Fruit fly (Drosophila melanogaster) whole organism, embryonic: ENCODE results near the gene CG5828.

Experiments used
- Awh ChIP-seq: fragments of 200-800 bp; sonication (Bioruptor generic); IDR thresholded peaks from 2 replicates; pipeline ENCODE4, ENCODE4 v1.3.6; 2022; ENCODE audit warnings: missing biosample characterization, missing genetic modification characterization
- CG10462 ChIP-seq: fragments of 200-800 bp; sonication (Bioruptor generic); optimal IDR thresholded peaks from 2 replicates; lab custom pipeline; 2016; ENCODE audit warnings: missing biosample characterization, missing genetic modification characterization
- CG10543 ChIP-seq: fragments of 200-800 bp; sonication (Bioruptor generic); optimal IDR thresholded peaks from 3 replicates; lab custom pipeline; 2017; ENCODE audit warnings: missing biosample characterization, mild to moderate bottlenecking, missing genetic modification characterization, moderate library complexity
- CG11456 ChIP-seq: fragments of 200-800 bp; sonication (Bioruptor generic); IDR thresholded peaks from 3 replicates; pipeline ENCODE4 v1.3.6; 2022; ENCODE audit warnings: missing biosample characterization, missing genetic modification characterization
- CG11504 ChIP-seq: fragments of 200-800 bp; sonication (Bioruptor generic); optimal IDR thresholded peaks from 3 replicates; lab custom pipeline; 2019; ENCODE audit warnings: missing biosample characterization, mild to moderate bottlenecking, missing genetic modification characterization, moderate library complexity
- CG11695 ChIP-seq: fragments of 200-800 bp; sonication (Bioruptor generic); IDR thresholded peaks from 3 replicates; pipeline ENCODE4 v1.3.6; 2022; ENCODE audit warnings: missing biosample characterization, missing genetic modification characterization
- CG12155 ChIP-seq: fragments of 200-800 bp; sonication (Bioruptor generic); optimal IDR thresholded peaks from 3 replicates; lab custom pipeline; 2016; ENCODE audit warnings: missing biosample characterization, missing genetic modification characterization
- CG12769 ChIP-seq: fragments of 200-800 bp; sonication (Bioruptor generic); optimal IDR thresholded peaks from 2 replicates; lab custom pipeline; 2019; ENCODE audit warnings: missing biosample characterization, mild to moderate bottlenecking, missing genetic modification characterization, moderate library complexity
- CG15479 ChIP-seq: fragments of 200-800 bp; sonication (Bioruptor generic); optimal IDR thresholded peaks from 3 replicates; lab custom pipeline; 2019; ENCODE audit warnings: missing biosample characterization, mild to moderate bottlenecking, missing genetic modification characterization, moderate library complexity
- CG1603 ChIP-seq: fragments of 200-800 bp; sonication (Bioruptor generic); optimal IDR thresholded peaks from 2 replicates; lab custom pipeline; 2019; ENCODE audit warnings: missing biosample characterization, mild to moderate bottlenecking, missing genetic modification characterization, moderate library complexity
- CG18619 ChIP-seq: fragments of 200-800 bp; sonication (Bioruptor generic); optimal IDR thresholded peaks from 3 replicates; lab custom pipeline; 2017; ENCODE audit warnings: missing biosample characterization, mild to moderate bottlenecking, missing genetic modification characterization
- CG31441 ChIP-seq: fragments of 200-800 bp; sonication (Bioruptor generic); IDR thresholded peaks from 2 replicates; pipeline ENCODE4 v1.3.6; 2022; ENCODE audit warnings: missing biosample characterization, missing genetic modification characterization
- CG3163 ChIP-seq: fragments of 200-800 bp; sonication (Bioruptor generic); optimal IDR thresholded peaks from 3 replicates; lab custom pipeline; 2016; ENCODE audit warnings: missing biosample characterization, missing genetic modification characterization
- CG32532 ChIP-seq: fragments of 200-800 bp; sonication (Bioruptor generic); IDR thresholded peaks from 2 replicates; pipeline ENCODE4 v1.3.6; 2022; ENCODE audit warnings: missing biosample characterization, missing genetic modification characterization
- CG4617 ChIP-seq: fragments of 200-800 bp; sonication (Bioruptor generic); optimal IDR thresholded peaks from 3 replicates; lab custom pipeline; 2016; ENCODE audit warnings: missing biosample characterization, missing genetic modification characterization, borderline replicate concordance
- CG6254 ChIP-seq: fragments of 200-800 bp; sonication (Bioruptor generic); optimal IDR thresholded peaks from 3 replicates; lab custom pipeline; 2017; ENCODE audit warnings: mild to moderate bottlenecking, missing biosample characterization, missing genetic modification reagents, missing genetic modification characterization
- CG6791 ChIP-seq: fragments of 200-800 bp; sonication (Bioruptor generic); IDR thresholded peaks from 3 replicates; pipeline ENCODE4 v1.3.6; 2022; ENCODE audit warnings: missing biosample characterization, missing genetic modification characterization; ENCODE audit not compliant: partially characterized antibody
- CG8359 ChIP-seq: fragments of 200-800 bp; sonication (Bioruptor generic); optimal IDR thresholded peaks from 2 replicates; lab custom pipeline; 2017; ENCODE audit warnings: missing biosample characterization, mild to moderate bottlenecking, missing genetic modification characterization, borderline replicate concordance
- CG8944 ChIP-seq: fragments of 200-800 bp; sonication (Bioruptor generic); optimal IDR thresholded peaks from 3 replicates; lab custom pipeline; 2016; ENCODE audit warnings: missing biosample characterization, missing genetic modification characterization
- Deaf1 ChIP-seq: fragments of 200-800 bp; optimal IDR thresholded peaks from 3 replicates; lab custom pipeline; 2019; ENCODE audit warnings: missing biosample characterization, mild to moderate bottlenecking, missing genetic modification characterization, moderate library complexity
- Drgx ChIP-seq: fragments of 200-800 bp; sonication (Bioruptor generic); IDR thresholded peaks from 2 replicates; pipeline ENCODE4 v1.3.6; 2022; ENCODE audit warnings: missing biosample characterization, missing genetic modification characterization
- Elba2 ChIP-seq: fragments of 200-800 bp; sonication (Bioruptor generic); optimal IDR thresholded peaks from 3 replicates; lab custom pipeline; 2016; ENCODE audit warnings: missing biosample characterization, missing genetic modification characterization
- Fer1 ChIP-seq: fragments of 200-800 bp; sonication (Bioruptor generic); optimal IDR thresholded peaks from 2 replicates; lab custom pipeline; 2017; ENCODE audit warnings: missing biosample characterization, mild to moderate bottlenecking, missing genetic modification characterization
- HLH4C ChIP-seq: fragments of 200-800 bp; sonication (Bioruptor generic); IDR thresholded peaks from 3 replicates; pipeline ENCODE4 v1.3.6; 2022; ENCODE audit warnings: missing biosample characterization, missing genetic modification characterization; ENCODE audit not compliant: partially characterized antibody
- Hmx ChIP-seq: fragments of 200-800 bp; sonication (Bioruptor generic); optimal IDR thresholded peaks from 2 replicates; lab custom pipeline; 2016; ENCODE audit warnings: missing biosample characterization, missing genetic modification characterization
- Hr3 ChIP-seq: fragments of 200-800 bp; sonication (Bioruptor generic); optimal IDR thresholded peaks from 3 replicates; lab custom pipeline; 2016; ENCODE audit warnings: missing biosample characterization, missing genetic modification characterization
- Nf-YC ChIP-seq: fragments of 200-800 bp; optimal IDR thresholded peaks from 3 replicates; lab custom pipeline; 2019; ENCODE audit warnings: missing biosample characterization, mild to moderate bottlenecking, missing genetic modification characterization, moderate library complexity
- NfI ChIP-seq: fragments of 200-800 bp; sonication (Bioruptor generic); optimal IDR thresholded peaks from 3 replicates; lab custom pipeline; 2018; ENCODE audit warnings: missing biosample characterization, mild to moderate bottlenecking, missing genetic modification characterization, moderate library complexity
- Scr ChIP-seq: fragments of 200-800 bp; sonication (Bioruptor generic); IDR thresholded peaks from 2 replicates; pipeline ENCODE4 v1.3.6; 2022; ENCODE audit warnings: missing biosample characterization, missing genetic modification characterization; ENCODE audit not compliant: partially characterized antibody
- Taf1 ChIP-seq: fragments of 200-800 bp; sonication (Bioruptor generic); IDR thresholded peaks from 2 replicates; pipeline ENCODE4 v1.3.6; 2022; ENCODE audit warnings: missing biosample characterization, missing genetic modification characterization
- YL-1 ChIP-seq: fragments of 200-800 bp; sonication (Bioruptor generic); optimal IDR thresholded peaks from 3 replicates; lab custom pipeline; 2017; ENCODE audit warnings: missing biosample characterization, mild to moderate bottlenecking, missing genetic modification characterization
- ase ChIP-seq: fragments of 200-800 bp; sonication (Bioruptor generic); IDR thresholded peaks from 3 replicates; pipeline ENCODE4 v1.3.6; 2022; ENCODE audit warnings: missing biosample characterization, missing genetic modification characterization
- chif ChIP-seq, 2 experiments: fragments of 200-800 bp; sonication (Bioruptor generic); optimal IDR thresholded peaks; 3 replicates each; lab custom pipeline; 2016; ENCODE audit warnings: missing biosample characterization in 2 of 2, missing genetic modification characterization in 2 of 2
- ci ChIP-seq: fragments of 200-800 bp; sonication (Bioruptor generic); IDR thresholded peaks from 3 replicates; pipeline ENCODE4 v1.3.6; 2022; ENCODE audit warnings: missing biosample characterization, missing genetic modification characterization
- gce ChIP-seq: fragments of 200-800 bp; sonication (Bioruptor generic); IDR thresholded peaks from 3 replicates; pipeline ENCODE4 v1.3.6; 2022; ENCODE audit warnings: missing biosample characterization, missing genetic modification characterization
- gfzf ChIP-seq: fragments of 200-800 bp; sonication (Bioruptor generic); optimal IDR thresholded peaks from 2 replicates; lab custom pipeline; 2016; ENCODE audit warnings: missing biosample characterization, mild to moderate bottlenecking, missing genetic modification characterization, moderate library complexity
- mirr ChIP-seq: fragments of 200-800 bp; sonication (Bioruptor generic); optimal IDR thresholded peaks from 3 replicates; lab custom pipeline; 2018; ENCODE audit warnings: missing biosample characterization, mild to moderate bottlenecking, missing genetic modification characterization
- nmo ChIP-seq: fragments of 200-800 bp; sonication (Bioruptor generic); optimal IDR thresholded peaks from 2 replicates; lab custom pipeline; 2018; ENCODE audit warnings: missing biosample characterization, mild to moderate bottlenecking, missing genetic modification characterization, moderate library complexity
- nom ChIP-seq: fragments of 200-800 bp; sonication (Bioruptor generic); optimal IDR thresholded peaks from 2 replicates; lab custom pipeline; 2017; ENCODE audit warnings: missing biosample characterization, missing genetic modification characterization, mild to moderate bottlenecking, moderate library complexity, missing genetic modification reagents
- row ChIP-seq: fragments of 200-800 bp; sonication (Bioruptor generic); IDR thresholded peaks from 3 replicates; pipeline ENCODE4 v1.3.6; 2022; ENCODE audit warnings: missing biosample characterization, missing genetic modification characterization
- sc ChIP-seq, 3 experiments: fragments of >200 bp in 2 of 3; fragments of 200-800 bp in 1 of 3; sonication (Bioruptor generic) in 1 of 3; optimal IDR thresholded peaks; 2 replicates in 2 of 3; 3 replicates in 1 of 3; lab custom pipeline; 2017; ENCODE audit warnings: mild to moderate bottlenecking in 1 of 3, missing biosample characterization in 1 of 3, missing genetic modification characterization in 1 of 3, missing genetic modification reagents in 1 of 3
- sd ChIP-seq: fragments of 200-800 bp; sonication (Bioruptor generic); optimal IDR thresholded peaks from 3 replicates; lab custom pipeline; 2018; ENCODE audit warnings: missing biosample characterization, mild to moderate bottlenecking, missing genetic modification characterization, moderate library complexity
- sna ChIP-seq: fragments of 200-800 bp; sonication (Bioruptor generic); IDR thresholded peaks from 2 replicates; pipeline ENCODE4 v1.3.6; 2022; ENCODE audit warnings: missing biosample characterization, missing genetic modification characterization; ENCODE audit not compliant: partially characterized antibody
- sqz ChIP-seq: fragments of 200-800 bp; sonication (Bioruptor generic); optimal IDR thresholded peaks from 3 replicates; lab custom pipeline; 2018; ENCODE audit warnings: missing biosample characterization, mild to moderate bottlenecking, missing genetic modification characterization
- sug ChIP-seq: fragments of 200-800 bp; optimal IDR thresholded peaks from 2 replicates; lab custom pipeline; 2019; ENCODE audit warnings: missing biosample characterization, mild to moderate bottlenecking, missing genetic modification characterization, moderate library complexity
- tin ChIP-seq: fragments of 200-800 bp; sonication (Bioruptor generic); optimal IDR thresholded peaks from 3 replicates; lab custom pipeline; 2016; ENCODE audit warnings: missing biosample characterization, missing genetic modification characterization
- z ChIP-seq: fragments of 200-800 bp; sonication (Bioruptor generic); IDR thresholded peaks from 3 replicates; pipeline ENCODE4 v1.3.6; 2022; ENCODE audit warnings: missing biosample characterization, missing genetic modification characterization

CG5828 gene

dm6 chr2L:5099790-5100360, 6.1 kb downstream of the CG5828 start, which contains the start of gene ND-13A (continued):
- TF ChIP-seq CG11695 (no peak), gfzf (peak; percentile 25), sqz (GFP tag; lab: Kevin White, UChicago) (peak; percentile 5), YL-1 (GFP tag; lab: Kevin White, UChicago) (peak; percentile 67), CG11456 (GFP tag; lab: Robert Waterston, UW) (no peak), CG4617 (GFP tag; lab: Kevin White, UChicago) (peak; percentile 53), CG10462 (GFP tag; lab: Kevin White, UChicago) (peak; percentile 11), Awh (GFP tag; lab: Robert Waterston, UW) (no peak), CG6254 (peak; percentile 100), sd (tag; lab: Kevin White, UChicago) (peak; percentile 13), CG6791 (GFP tag; lab: Robert Waterston, UW) (peak; percentile 35; the same call in 1 of the 3 replicates), Elba2 (GFP tag; lab: Kevin White, UChicago) (peak; percentile 28), nom (peak; percentile 36), Scr (peak; percentile 30; the same call in 1 of the 2 replicates), CG8944 (GFP tag; lab: Kevin White, UChicago) (no peak), Taf1 (GFP tag; lab: Robert Waterston, UW) (no peak), mirr (GFP tag; lab: Kevin White, UChicago) (peak; percentile 3), CG1603 (tag; lab: Kevin White, UChicago) (peak; percentile 40), CG12155 (GFP tag; lab: Kevin White, UChicago) (no peak), Fer1 (peak; percentile 18), nmo (GFP tag; lab: Kevin White, UChicago) (peak; percentile 9), Hr3 (no peak), tin (GFP tag; lab: Kevin White, UChicago) (no peak), row (GFP tag; lab: Robert Waterston, UW) (no peak; the same call in 2 of the 3 replicates)

- no peak for TF ChIP-seq NfI
- TF ChIP-seq CG12769, result peak; percentile 39
- TF ChIP-seq CG8359 (GFP tag; lab: Kevin White, UChicago), result no peak
- TF ChIP-seq sna (GFP tag; lab: Robert Waterston, UW), result no peak
- no peak for TF ChIP-seq CG18619 (GFP tag; lab: Kevin White, UChicago)
- TF ChIP-seq sc (optimal IDR thresholded peaks at IDR 0.05; lab: Kevin White, UChicago), result no peak
- TF ChIP-seq sc (GFP tag; optimal IDR thresholded peaks at IDR 0.05; lab: Kevin White, UChicago), result no peak
- peak; percentile 88 for TF ChIP-seq Deaf1 (tag; lab: Kevin White, UChicago)
- no peak for TF ChIP-seq Hmx (GFP tag; lab: Kevin White, UChicago)
- no peak for TF ChIP-seq chif (GFP tag; optimal IDR thresholded peaks at IDR 0.05; lab: Kevin White, UChicago)
- no peak for TF ChIP-seq Drgx (GFP tag; lab: Robert Waterston, UW)
- no peak for TF ChIP-seq z (GFP tag; lab: Robert Waterston, UW)
- TF ChIP-seq CG11504 (tag; lab: Kevin White, UChicago), result no peak
- no peak for TF ChIP-seq ase (GFP tag; lab: Robert Waterston, UW)
- TF ChIP-seq CG10543 (GFP tag; lab: Kevin White, UChicago), result peak; percentile 13
- TF ChIP-seq CG15479 (GFP tag; lab: Kevin White, UChicago), result no peak
- 0 out of 2 replicates have a peak, but pooled peaks have one; percentile 5 for TF ChIP-seq CG32532 (GFP tag; lab: Robert Waterston, UW)
- TF ChIP-seq CG31441 (GFP tag; lab: Robert Waterston, UW), result no peak
- TF ChIP-seq Nf-YC (tag; lab: Kevin White, UChicago), result no peak
- no peak for TF ChIP-seq HLH4C
- no peak for TF ChIP-seq CG3163 (GFP tag; lab: Kevin White, UChicago)
- TF ChIP-seq ci (GFP tag; lab: Robert Waterston, UW), result 0 out of 3 replicates have a peak, but pooled peaks have one; percentile 43
- TF ChIP-seq gce (GFP tag; lab: Robert Waterston, UW), result no peak
- no peak for TF ChIP-seq sug (tag; lab: Kevin White, UChicago)
Measured at dm6 chr2L:5100577-5100976, 6.8 kb downstream of the CG5828 start, which contains the start of gene Msp300. TSS of gene Msp300 (plus strand) at chr2L:5100877.
